Fruit fly (Drosophila melanogaster): Measurements from ENCODE around the gene CG13887.
A peak's percentile ranks its signal among the peaks of the same experiment; 100 is the strongest.

The CG13887 gene

DNA sequence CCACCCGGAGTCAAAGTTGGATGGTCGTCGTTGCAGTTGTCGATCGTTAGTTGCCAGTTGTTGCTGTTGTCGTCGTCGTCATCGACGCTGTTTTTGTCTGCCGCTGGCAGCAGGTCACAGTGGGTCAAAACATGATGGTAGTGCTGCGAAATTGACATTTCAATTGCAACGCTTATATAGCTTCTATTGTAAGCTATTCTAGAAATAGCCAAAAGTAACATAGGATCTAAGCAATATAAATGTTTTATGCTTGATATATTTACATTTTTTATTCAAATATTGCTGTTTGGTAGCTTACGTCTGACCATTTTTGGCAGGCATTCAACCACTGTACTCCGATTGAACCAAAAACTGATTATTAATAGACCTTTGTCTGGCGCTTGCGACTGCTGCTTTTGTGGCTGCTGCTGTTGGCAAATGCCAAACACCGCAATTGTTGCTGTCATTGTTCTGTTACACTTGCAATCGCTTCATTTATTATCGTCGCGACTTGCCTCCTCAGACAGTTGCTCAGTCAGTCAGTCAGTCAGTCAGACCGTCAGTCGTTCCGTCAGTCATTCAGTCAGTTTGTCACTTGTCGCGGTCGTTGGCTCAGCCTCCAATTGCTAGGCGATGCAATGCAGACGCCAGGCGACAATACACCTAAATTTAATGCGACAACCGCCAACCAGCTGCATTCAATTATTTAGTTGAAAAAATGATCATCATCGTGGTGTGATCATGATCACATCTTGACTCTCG is 46.2 kb upstream of the CG13887 start (continued):
- no peak for TF ChIP-seq cg (GFP tag; optimal IDR thresholded peaks at IDR 0.05)
- TF ChIP-seq oc (tag; optimal IDR thresholded peaks at IDR 0.05), result peak; percentile 60
- no peak for TF ChIP-seq pros (GFP tag; optimal IDR thresholded peaks at IDR 0.05)
- TF ChIP-seq Sry-δ (GFP tag; optimal IDR thresholded peaks at IDR 0.05), result no peak
- no peak for TF ChIP-seq Rx (GFP tag; IDR thresholded peaks at IDR 0.05)
- no peak for TF ChIP-seq pb (GFP tag; optimal IDR thresholded peaks at IDR 0.05)
- TF ChIP-seq CG17186 (GFP tag; optimal IDR thresholded peaks at IDR 0.05), result no peak
- TF ChIP-seq Dbx (GFP tag; IDR thresholded peaks at IDR 0.05), result no peak
- TF ChIP-seq disco-r (GFP tag; optimal IDR thresholded peaks at IDR 0.05), result peak; percentile 35
- peak; percentile 60; the same call in 1 of the 2 replicates for TF ChIP-seq stc (GFP tag; IDR thresholded peaks at IDR 0.05)
- peak; percentile 70 for TF ChIP-seq salm (tag; optimal IDR thresholded peaks at IDR 0.05)
- peak; percentile 52; the same call in 1 of the 3 replicates for TF ChIP-seq HLH4C (GFP tag; IDR thresholded peaks at IDR 0.05; ENCODE audit: partially characterized antibody)
- TF ChIP-seq CG18476 (GFP tag; optimal IDR thresholded peaks at IDR 0.05), result no peak
- peak; percentile 26 for TF ChIP-seq MTF-1 (GFP tag; optimal IDR thresholded peaks at IDR 0.05; ENCODE audit: borderline replicate concordance)
- peak; percentile 48; the same call in 1 of the 2 replicates for TF ChIP-seq inv (GFP tag; IDR thresholded peaks at IDR 0.05; ENCODE audit: partially characterized antibody)
- TF ChIP-seq Doc2 (GFP tag; IDR thresholded peaks at IDR 0.05), result no peak
- peak; percentile 69 for TF ChIP-seq CG8388 (GFP tag; optimal IDR thresholded peaks at IDR 0.05)
- TF ChIP-seq CG8359 (GFP tag; optimal IDR thresholded peaks at IDR 0.05; ENCODE audit: borderline replicate concordance), result peak; percentile 62
- TF ChIP-seq repo (GFP tag; optimal IDR thresholded peaks at IDR 0.05), result no peak
- peak; percentile 61 for TF ChIP-seq D19A (tag; optimal IDR thresholded peaks at IDR 0.05)
- TF ChIP-seq cwo (GFP tag; optimal IDR thresholded peaks at IDR 0.05), result peak; percentile 29
- TF ChIP-seq CG11696 (GFP tag; IDR thresholded peaks at IDR 0.05), result no peak
- peak; percentile 10 for TF ChIP-seq NfI (GFP tag; optimal IDR thresholded peaks at IDR 0.05)
- peak; percentile 53 for TF ChIP-seq Camta (GFP tag; optimal IDR thresholded peaks at IDR 0.05)
- TF ChIP-seq Awh (GFP tag; IDR thresholded peaks at IDR 0.05), result no peak; the same call in 1 of the 2 replicates
- 0 out of 2 replicates have a peak, but pooled peaks have one; percentile 24 for TF ChIP-seq CG9932 (GFP tag; IDR thresholded peaks at IDR 0.05)
- TF ChIP-seq CG2116 (GFP tag; optimal IDR thresholded peaks at IDR 0.05), result peak; percentile 19
- peak; percentile 13 for TF ChIP-seq CG4617 (GFP tag; optimal IDR thresholded peaks at IDR 0.05; ENCODE audit: borderline replicate concordance)
- peak; percentile 61 for TF ChIP-seq Asciz (GFP tag; optimal IDR thresholded peaks at IDR 0.05)
- TF ChIP-seq HLHmδ (GFP tag; optimal IDR thresholded peaks at IDR 0.05), result no peak
- TF ChIP-seq Oli (tag; optimal IDR thresholded peaks at IDR 0.05), result peak; percentile 75
- TF ChIP-seq Med (GFP tag), result peak; percentile 85
- no peak for TF ChIP-seq amos (GFP tag; IDR thresholded peaks at IDR 0.05; ENCODE audit: partially characterized antibody)
- peak; percentile 36 for TF ChIP-seq CG12744 (GFP tag; optimal IDR thresholded peaks at IDR 0.05)
- no peak for TF ChIP-seq CG12104 (GFP tag; optimal IDR thresholded peaks at IDR 0.05)
- TF ChIP-seq CG13296 (GFP tag; optimal IDR thresholded peaks at IDR 0.05), result peak; percentile 58
- TF ChIP-seq zen (tag; optimal IDR thresholded peaks at IDR 0.05), result no peak
- no peak for TF ChIP-seq pzg (GFP tag; optimal IDR thresholded peaks at IDR 0.05)
- TF ChIP-seq grau (tag; optimal IDR thresholded peaks at IDR 0.05), result peak; percentile 65
- no peak for TF ChIP-seq CG4328 (GFP tag; optimal IDR thresholded peaks at IDR 0.05)
- no peak for TF ChIP-seq YL-1 (GFP tag; optimal IDR thresholded peaks at IDR 0.05)
- TF ChIP-seq chif (GFP tag; optimal IDR thresholded peaks at IDR 0.05), result peak; percentile 30 to 33
- TF ChIP-seq Ssrp (tag; optimal IDR thresholded peaks at IDR 0.05), result peak; percentile 61
- TF ChIP-seq CG5245 (GFP tag; optimal IDR thresholded peaks at IDR 0.05), result peak; percentile 16
- TF ChIP-seq sisA (GFP tag; IDR thresholded peaks at IDR 0.05), result peak; percentile 56; the same call in 1 of the 2 replicates
- TF ChIP-seq corto (GFP tag; optimal IDR thresholded peaks at IDR 0.05), result peak; percentile 10
- peak; percentile 75 for TF ChIP-seq vvl (GFP tag; IDR thresholded peaks at IDR 0.05)
- no peak for TF ChIP-seq CG10321 (GFP tag; IDR thresholded peaks at IDR 0.05)
